Worm (Caenorhabditis elegans) whole organism, late embryonic: ENCODE measurements around the gene ugt-9.

ENCODE experiments used
- ceh-45 ChIP-seq: fragments of 200-800 bp; sonication (Bioruptor generic); IDR thresholded peaks from 2 replicates; pipeline ENCODE4 v1.3.6; 2022; ENCODE audit warnings: missing genetic modification reagents, missing genetic modification characterization, missing compliant biosample characterization
- dmd-4 ChIP-seq: sonication (generic microtip); optimal IDR thresholded peaks from 2 replicates; lab custom pipeline; 2016; ENCODE audit warnings: borderline replicate concordance, missing genetic modification characterization, missing compliant biosample characterization

ce11 chrV:4944219-4944618 is 48.4 kb downstream of the ugt-9 start, which contains the start of gene str-211:
- TF ChIP-seq dmd-4, result no peak
- no peak for TF ChIP-seq ceh-45 (GFP tag; lab: Robert Waterston, UW)
